Fruit fly (Drosophila melanogaster): ENCODE data around the gene CG42784.

The CG42784 gene

DNA sequence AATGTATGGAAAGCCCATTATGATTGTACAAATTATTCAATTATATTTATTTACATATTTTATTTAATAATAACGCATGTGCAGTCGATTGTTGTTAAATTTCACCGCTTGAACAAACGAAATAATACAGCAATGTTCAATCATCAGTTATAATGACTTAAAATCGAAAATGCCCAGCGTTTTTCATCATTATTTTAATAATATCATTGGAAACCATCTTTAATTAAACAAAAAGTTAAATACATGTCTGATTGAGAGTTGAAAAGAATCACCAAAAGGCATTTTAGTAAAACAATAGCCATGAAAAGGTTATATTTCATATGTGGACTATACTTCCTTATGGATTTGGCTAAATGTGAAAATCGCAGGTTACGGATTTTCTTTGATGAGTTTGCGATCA is 113.5 kb downstream of the CG42784 start, which contains the start of gene CG33641:
CG33641 (plus strand) TSS at position 301 of the 400 bp plus-strand sequence.
- TF ChIP-seq CTCF (optimal IDR thresholded peaks at IDR 0.05) = no peak
- TF ChIP-seq CG8478 (optimal IDR thresholded peaks at IDR 0.05) = no peak

DNA sequence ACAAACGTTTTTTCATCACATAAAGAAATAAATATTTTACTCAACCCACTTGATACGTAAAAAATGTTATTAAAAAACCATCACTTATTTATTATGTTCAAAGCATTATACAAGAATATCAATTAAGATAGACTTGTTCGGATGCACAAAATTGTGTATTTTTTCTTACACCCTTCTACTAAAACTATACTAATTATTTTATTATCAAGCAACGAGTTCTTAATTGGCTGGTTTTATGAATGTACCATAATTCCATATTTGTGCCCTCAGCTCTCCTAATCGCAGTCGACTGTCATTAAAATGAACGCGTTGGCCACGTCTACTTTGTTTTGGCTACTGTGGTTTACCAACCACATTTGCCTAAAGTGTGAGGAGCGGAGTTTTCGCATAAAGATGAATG is 114.4 kb downstream of the CG42784 start, which contains the start of gene CG33642:
CG33642 (plus strand) TSS at position 301 of the 400 bp plus-strand sequence.
- TF ChIP-seq CTCF (optimal IDR thresholded peaks at IDR 0.05) (no peak), CG8478 (optimal IDR thresholded peaks at IDR 0.05) (no peak)

DNA sequence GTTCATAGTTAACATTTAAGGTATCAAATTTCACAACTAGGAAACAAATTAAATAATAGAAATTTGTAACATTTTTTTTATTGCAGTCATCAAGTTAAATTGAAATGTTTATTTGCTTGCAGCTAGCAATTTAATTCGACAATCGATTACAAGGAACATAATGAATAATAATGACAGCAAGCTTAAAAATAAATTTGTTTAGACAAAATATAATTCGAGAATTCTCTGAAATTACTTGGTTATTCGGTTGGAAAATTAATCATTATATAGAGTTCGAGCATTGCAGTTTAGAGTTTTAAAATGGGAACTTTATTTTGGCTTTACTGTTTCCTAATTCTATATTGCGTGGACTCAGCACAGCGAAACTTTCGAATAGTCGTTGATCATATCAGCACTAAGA is 115.5 kb downstream of the CG42784 start, which contains the start of gene CG33643:
CG33643 (plus strand) TSS at position 301 of the 400 bp plus-strand sequence.
- TF ChIP-seq CG8478 (optimal IDR thresholded peaks at IDR 0.05) = no peak
- no peak for TF ChIP-seq CTCF (optimal IDR thresholded peaks at IDR 0.05)

DNA sequence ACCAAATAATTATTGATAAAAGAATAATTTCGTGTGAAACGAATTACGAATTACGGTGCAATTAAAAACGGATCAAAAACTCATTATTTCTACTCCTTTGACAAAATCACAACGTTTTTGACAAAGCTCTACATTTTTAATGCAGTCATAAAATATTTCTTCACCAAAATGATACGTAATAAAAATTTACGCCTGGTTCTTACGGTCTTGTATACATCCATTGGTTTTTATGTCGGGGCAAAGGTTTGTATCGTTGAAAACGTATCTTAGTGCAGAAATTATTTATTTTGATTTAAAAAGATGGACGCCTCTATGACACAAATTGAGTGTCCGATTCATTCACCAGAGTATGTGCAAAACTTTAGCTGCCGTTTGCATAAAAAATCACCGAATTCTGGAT is 116.6 kb downstream of the CG42784 start, which contains the start of gene CG33644:
CG33644 (plus strand) TSS at position 301 of the 400 bp plus-strand sequence.
- TF ChIP-seq CTCF (optimal IDR thresholded peaks at IDR 0.05) (no peak), CG8478 (optimal IDR thresholded peaks at IDR 0.05) (no peak)

DNA sequence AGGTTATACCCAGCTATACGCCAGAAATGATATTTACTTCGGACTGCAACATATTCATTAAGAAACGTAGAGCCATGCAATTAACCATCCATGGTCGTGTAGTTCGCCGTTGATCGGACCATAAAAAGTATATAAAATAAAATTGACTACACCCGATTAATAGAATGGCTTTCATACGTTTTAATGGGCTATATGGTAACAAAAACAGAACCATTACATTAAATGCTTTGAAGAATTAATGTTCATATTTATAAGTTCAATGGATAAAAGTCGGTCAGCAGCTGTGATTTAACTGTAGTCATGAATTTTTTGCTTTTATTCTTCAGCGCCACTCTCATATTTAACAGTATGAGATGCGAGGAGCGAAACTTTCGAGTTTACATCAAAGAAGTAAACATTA is 117.3 kb downstream of the CG42784 start, which contains the start of gene CG33645:
CG33645 (plus strand) TSS at position 301 of the 400 bp plus-strand sequence.
- TF ChIP-seq CG8478 (optimal IDR thresholded peaks at IDR 0.05) (no peak), CTCF (optimal IDR thresholded peaks at IDR 0.05) (no peak)

DNA sequence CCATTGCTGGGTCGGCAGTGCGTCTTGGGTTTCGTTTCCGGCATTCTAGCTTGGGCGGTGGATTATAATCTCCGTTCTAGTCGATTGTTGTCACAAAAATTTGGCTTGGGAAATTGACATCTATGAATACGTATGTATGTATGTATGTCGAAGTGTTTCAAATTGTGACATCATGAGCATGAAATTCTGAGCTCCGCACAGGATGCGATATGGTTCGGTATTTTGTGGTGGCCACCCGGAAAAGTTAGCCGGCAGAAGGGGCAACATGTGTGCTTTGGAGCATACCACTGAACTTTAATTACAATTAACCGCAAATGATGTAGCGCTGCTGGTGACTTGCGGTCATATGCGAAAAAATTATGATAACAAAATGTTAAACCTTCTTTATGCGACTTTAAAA is 120.4 kb downstream of the CG42784 start, which contains the start of gene CG15638:
CG15638 (minus strand) TSS at position 101 of the 400 bp plus-strand sequence.
- TF ChIP-seq CTCF (optimal IDR thresholded peaks at IDR 0.05) (no peak), CG8478 (optimal IDR thresholded peaks at IDR 0.05) (no peak)

DNA sequence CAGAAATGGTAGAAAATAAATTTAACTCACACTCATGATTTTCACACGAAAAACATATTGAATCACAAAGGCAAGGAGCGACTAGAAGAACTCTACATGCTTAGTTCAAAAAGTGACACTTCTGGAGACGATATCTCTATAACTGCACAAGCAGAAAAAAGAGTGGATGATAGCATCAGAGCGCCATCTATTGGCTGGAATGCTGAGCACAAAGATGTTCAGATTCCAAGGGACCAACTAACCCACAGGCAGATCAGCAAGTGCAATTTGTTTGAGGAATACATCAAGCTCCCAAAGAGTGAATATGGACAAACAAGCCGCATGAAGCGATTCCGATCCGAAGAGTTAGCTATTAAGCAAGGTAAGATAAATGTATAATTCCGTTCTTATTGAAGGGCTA is 125.5 kb downstream of the CG42784 start, which contains the start of gene CG16852:
CG16852 (plus strand) TSS at position 48 of the 400 bp plus-strand sequence.
- TF ChIP-seq CG8478 (optimal IDR thresholded peaks at IDR 0.05) (no peak), CTCF (optimal IDR thresholded peaks at IDR 0.05) (peak; percentile 76 to 78)

DNA sequence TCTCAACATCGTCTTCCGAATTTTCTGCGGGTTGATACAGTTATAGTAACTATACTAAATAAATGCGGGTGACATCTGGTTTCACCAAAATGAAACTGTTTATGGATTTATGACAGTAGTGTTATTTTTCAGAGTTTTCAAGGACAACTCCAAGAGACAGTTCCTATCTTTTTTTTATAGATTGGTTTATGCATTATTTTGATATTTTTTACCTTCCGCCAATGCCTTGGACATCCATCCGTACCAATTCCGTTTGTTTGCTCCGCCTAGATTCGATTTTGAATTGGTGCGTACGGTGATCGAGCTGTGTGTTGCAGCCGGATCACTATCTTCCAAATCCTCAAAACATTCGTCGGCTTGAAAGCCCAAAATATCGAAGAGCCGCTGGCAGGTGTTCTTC is 126.7 kb downstream of the CG42784 start, which contains the start of gene CG16853:
CG16853 (plus strand) TSS at position 301 of the 400 bp plus-strand sequence.
- TF ChIP-seq CTCF (optimal IDR thresholded peaks at IDR 0.05) (no peak), CG8478 (optimal IDR thresholded peaks at IDR 0.05) (no peak)

DNA sequence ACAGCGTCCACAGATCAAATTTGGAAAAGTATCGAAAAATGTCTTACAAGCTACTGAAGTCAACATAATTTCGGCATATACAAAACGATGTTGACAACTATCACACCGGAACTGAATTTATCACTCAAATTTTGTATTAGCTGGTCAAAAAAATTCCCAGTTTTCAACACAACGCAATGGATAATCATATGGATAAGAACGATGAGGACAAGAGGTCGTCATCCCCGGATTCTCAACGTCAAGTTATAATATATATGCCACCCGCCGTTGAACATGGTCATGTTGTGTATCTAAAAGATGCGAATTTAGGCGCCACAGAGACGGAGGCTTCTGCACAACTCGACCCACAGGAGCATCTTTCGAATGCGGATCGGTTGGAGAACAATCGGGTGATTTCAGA is 127.2 kb downstream of the CG42784 start, which contains the start of gene CG9263:
CG9263 (minus strand) TSS at position 101 of the 400 bp plus-strand sequence.
- TF ChIP-seq CTCF (optimal IDR thresholded peaks at IDR 0.05) = no peak
- no peak for TF ChIP-seq CG8478 (optimal IDR thresholded peaks at IDR 0.05)

DNA sequence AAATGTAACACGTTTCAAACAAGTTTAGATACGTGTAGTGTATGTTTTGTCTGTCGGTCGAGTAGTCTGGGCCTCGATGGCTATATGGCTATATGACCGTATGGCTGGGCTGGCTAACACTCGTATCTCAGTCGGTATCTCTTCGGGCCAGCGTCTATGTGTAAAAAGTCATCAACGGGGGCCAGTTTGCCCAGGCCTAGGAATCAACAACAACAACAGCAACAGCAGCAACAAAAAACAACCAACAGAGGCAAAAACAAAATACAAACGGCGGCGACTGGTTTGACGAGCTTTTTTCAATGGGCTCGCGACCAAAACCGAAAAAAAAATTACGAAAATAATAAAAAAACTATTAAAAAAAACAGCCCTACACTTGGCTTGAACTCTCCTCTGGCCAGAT is 130.4 kb downstream of the CG42784 start:
- TF ChIP-seq CG8478 (optimal IDR thresholded peaks at IDR 0.05) (no peak), CTCF (optimal IDR thresholded peaks at IDR 0.05) (no peak)

DNA sequence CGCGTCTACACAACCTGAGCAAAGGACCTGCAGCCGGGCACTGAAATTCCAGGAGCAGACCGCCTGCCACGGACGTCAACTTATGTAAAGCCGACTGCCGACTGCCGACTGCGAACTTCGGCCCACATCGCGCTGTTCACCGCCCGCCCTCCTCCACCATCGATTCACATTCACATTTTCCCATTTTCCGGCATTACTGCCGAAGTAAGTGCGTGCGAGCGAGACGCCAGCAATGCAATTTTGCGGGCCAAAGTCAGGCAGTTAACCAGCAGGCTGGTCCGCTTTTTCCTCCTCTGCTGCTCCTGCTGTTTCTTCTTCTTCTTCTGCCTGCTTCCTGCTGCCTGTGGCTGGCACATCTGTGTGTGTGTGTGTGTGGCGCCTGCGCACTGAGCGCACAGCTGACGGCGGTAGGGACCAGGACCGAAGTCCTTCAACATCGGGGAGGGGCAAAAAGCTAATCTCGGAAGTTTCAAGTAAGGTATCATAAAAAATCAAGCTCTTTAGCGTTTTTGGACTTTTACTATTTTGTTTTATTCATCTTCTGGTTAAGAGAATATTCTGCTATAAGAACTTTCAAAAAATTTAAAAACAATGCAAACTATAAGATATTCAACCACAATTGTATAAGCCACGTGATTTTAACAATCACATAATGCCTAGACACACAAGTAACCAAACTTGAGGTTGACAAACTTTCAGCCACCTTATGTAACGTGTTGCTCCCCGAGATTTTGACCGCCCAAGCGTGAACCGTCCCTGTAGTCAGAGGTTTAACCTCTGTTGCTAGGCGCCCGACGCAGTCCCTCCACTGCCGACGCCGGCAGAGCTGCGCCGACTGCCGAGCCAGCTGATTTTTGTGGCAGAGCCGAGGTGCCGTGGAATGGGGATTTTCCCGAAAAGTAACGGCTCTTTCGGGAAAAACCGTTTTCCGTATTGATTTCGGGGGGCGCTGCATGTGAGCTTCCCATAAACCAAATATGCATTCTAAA is 132.8 kb downstream of the CG42784 start:
- no peak for TF ChIP-seq CTCF (optimal IDR thresholded peaks at IDR 0.05)
- TF ChIP-seq CG8478 (optimal IDR thresholded peaks at IDR 0.05) = no peak

DNA sequence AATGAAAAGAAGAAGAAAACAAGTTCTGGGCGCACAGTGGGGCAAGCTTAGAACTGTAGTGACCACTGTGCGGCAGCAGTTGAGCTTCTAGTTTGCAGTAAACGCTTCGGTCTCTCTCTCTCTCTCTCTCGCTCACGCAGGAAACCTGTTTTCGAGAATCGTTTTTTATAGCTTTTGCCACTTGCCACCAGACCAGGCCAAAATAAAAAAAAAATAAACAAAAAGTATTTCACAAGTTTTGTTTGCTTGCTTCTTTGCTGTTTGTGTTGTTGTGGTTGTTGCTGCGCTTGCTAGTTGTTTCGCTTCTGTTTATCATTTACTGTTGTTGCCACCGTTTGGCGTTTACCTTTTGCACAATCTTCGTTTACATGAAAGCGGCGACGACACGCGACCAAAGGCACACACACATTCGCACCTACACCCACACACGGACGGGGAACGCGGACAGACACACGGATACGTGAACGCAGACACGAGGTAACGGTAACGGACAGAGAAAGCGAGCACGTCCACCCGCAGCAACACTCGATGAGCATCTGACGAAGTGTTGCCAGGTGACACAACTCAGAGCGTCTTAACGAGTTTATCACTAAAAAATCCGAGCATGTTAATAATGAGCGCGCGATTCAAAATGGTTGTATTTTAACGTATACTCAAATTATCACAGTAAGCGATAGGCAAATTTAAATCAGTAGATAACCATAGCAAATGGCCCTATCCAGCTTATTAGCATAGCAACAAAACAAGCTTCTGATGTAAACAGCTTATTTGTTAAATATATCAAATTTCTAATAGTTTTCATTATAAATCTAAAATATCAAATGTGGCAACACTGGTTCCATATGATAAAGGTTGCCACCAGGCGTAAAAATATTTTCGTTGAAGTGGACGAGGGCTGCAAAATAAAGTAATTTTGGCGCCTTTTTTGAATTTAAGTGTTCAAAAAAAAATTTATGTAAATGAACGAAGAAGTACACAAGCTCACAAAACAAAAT is 133.9 kb downstream of the CG42784 start, which contains the start of gene B4:
B4 (minus strand) TSS at position 543 of the 995 bp plus-strand sequence.
- TF ChIP-seq CG8478 (optimal IDR thresholded peaks at IDR 0.05) (no peak), CTCF (optimal IDR thresholded peaks at IDR 0.05) (no peak)
